Worm (Caenorhabditis elegans): ENCODE data around the gene Y48G9A.7.

- TF ChIP-seq unc-55 (GFP tag; optimal IDR thresholded peaks at IDR 0.05) (no peak), fkh-10 (GFP tag; optimal IDR thresholded peaks at IDR 0.05) (no peak), ceh-9 (tag; optimal IDR thresholded peaks at IDR 0.05) (no peak), gmeb-2 (tag; optimal IDR thresholded peaks at IDR 0.05) (no peak)
These were observed 23.6 kb downstream of the Y48G9A.7 start for ce11 chrIII:2133928-2134327.

Measured in whole organism, late embryonic.